Worm (Caenorhabditis elegans): Measurements from ENCODE around the gene F52B11.2.
A peak's percentile ranks its signal among the peaks of the same experiment; 100 is the strongest.

The F52B11.2 gene

ce11 chrIV:14103054-14103453 is 19.7 kb downstream of the F52B11.2 start, which contains the start of gene F52B11.5 (continued):
- TF ChIP-seq attf-5 (GFP tag; optimal IDR thresholded peaks at IDR 0.05) (peak; percentile 24), hlh-12 (tag; optimal IDR thresholded peaks at IDR 0.05) (no peak), tlf-1 (GFP tag; optimal IDR thresholded peaks at IDR 0.05) (no peak), Y79H2A.3 (GFP tag; conservative IDR thresholded peaks at IDR 0.05) (no peak), hlh-26 (GFP tag; conservative IDR thresholded peaks at IDR 0.05) (no peak), unc-130 (GFP tag; optimal IDR thresholded peaks at IDR 0.05) (no peak), Y53G8AR.9 (GFP tag; conservative IDR thresholded peaks at IDR 0.05) (no peak), lin-26 (GFP tag; IDR thresholded peaks at IDR 0.05) (no peak), mcd-1 (GFP tag; IDR thresholded peaks at IDR 0.05) (peak; percentile 19; the same call in 1 of the 2 replicates), C06A6.2 (GFP tag; conservative IDR thresholded peaks at IDR 0.05) (no peak), nfya-2 (GFP tag; IDR thresholded peaks at IDR 0.05) (no peak), attf-6 (GFP tag; IDR thresholded peaks at IDR 0.05) (no peak), snpc-4 (GFP tag; optimal IDR thresholded peaks at IDR 0.05) (no peak), snpc-4 (tag; optimal IDR thresholded peaks at IDR 0.05) (peak in 1 of 4 experiments; percentile 45), F57A8.1 (GFP tag; optimal IDR thresholded peaks at IDR 0.05) (no peak), unc-62 (GFP tag; optimal IDR thresholded peaks at IDR 0.05) (no peak), K12H6.12 (tag; optimal IDR thresholded peaks at IDR 0.05) (no peak), efl-1 (GFP tag; optimal IDR thresholded peaks at IDR 0.05) (no peak), T07F8.4 (tag; optimal IDR thresholded peaks at IDR 0.05) (no peak), nhr-80 (tag; optimal IDR thresholded peaks at IDR 0.05) (peak; percentile 19)

ce11 chrIV:14104745-14105144 is 21.4 kb downstream of the F52B11.2 start:
- TF ChIP-seq ztf-3 (GFP tag; optimal IDR thresholded peaks at IDR 0.05) (no peak), snpc-1.3 (tag; optimal IDR thresholded peaks at IDR 0.05; ENCODE audit: insufficient read depth) (no peak), attf-5 (GFP tag; optimal IDR thresholded peaks at IDR 0.05) (no peak), akir-1 (GFP tag; optimal IDR thresholded peaks at IDR 0.05) (no peak), F23B12.7 (tag; optimal IDR thresholded peaks at IDR 0.05; ENCODE audit: insufficient read depth) (no peak), bed-2 (GFP tag; IDR thresholded peaks at IDR 0.05) (no peak), madf-8 (GFP tag; conservative IDR thresholded peaks at IDR 0.05) (no peak), lin-35 (GFP tag; optimal IDR thresholded peaks at IDR 0.05) (no peak), ceh-100 (GFP tag; IDR thresholded peaks at IDR 0.05) (no peak), hmg-1.2 (GFP tag; IDR thresholded peaks at IDR 0.05) (no peak), gei-17 (GFP tag; optimal IDR thresholded peaks at IDR 0.05) (no peak), ztf-26 (tag; optimal IDR thresholded peaks at IDR 0.05) (no peak), lir-1 (GFP tag; conservative IDR thresholded peaks at IDR 0.05) (no peak), ztf-6 (GFP tag; IDR thresholded peaks at IDR 0.05) (no peak)

ce11 chrIV:14106274-14106673 is 22.9 kb downstream of the F52B11.2 start, which contains the start of gene ins-34:
Gene ins-34, plus strand, starts transcription at chrIV:14106574.
- no peak for TF ChIP-seq zfh-2 (GFP tag; conservative IDR thresholded peaks at IDR 0.05)
- TF ChIP-seq ceh-100 (GFP tag; IDR thresholded peaks at IDR 0.05), result no peak
- TF ChIP-seq F22D6.2 (tag; optimal IDR thresholded peaks at IDR 0.05), result no peak
- no peak for TF ChIP-seq C17E4.6 (GFP tag; IDR thresholded peaks at IDR 0.05)
- no peak for TF ChIP-seq ztf-25 (GFP tag; IDR thresholded peaks at IDR 0.05)
- TF ChIP-seq T26A5.8 (tag; optimal IDR thresholded peaks at IDR 0.05), result no peak
- TF ChIP-seq let-607 (tag; optimal IDR thresholded peaks at IDR 0.05), result no peak
- TF ChIP-seq F49E8.2 (tag; optimal IDR thresholded peaks at IDR 0.05; ENCODE audit: insufficient read depth), result no peak
- TF ChIP-seq tbp1 (GFP tag; optimal IDR thresholded peaks at IDR 0.05), result no peak
- no peak for TF ChIP-seq mcd-1 (GFP tag; IDR thresholded peaks at IDR 0.05)

Measured in whole organism, young adult.